Fruit fly (Drosophila melanogaster): ENCODE measurements around the gene CG31638.
A peak's percentile ranks its signal among the peaks of the same experiment; 100 is the strongest.

- no peak for TF ChIP-seq tj (GFP tag; optimal IDR thresholded peaks at IDR 0.05)
- no peak for TF ChIP-seq cnc (optimal IDR thresholded peaks at IDR 0.05)
- no peak for TF ChIP-seq CG5204 (GFP tag; optimal IDR thresholded peaks at IDR 0.05)
- TF ChIP-seq CG12768 (GFP tag; optimal IDR thresholded peaks at IDR 0.05), result no peak
- peak; percentile 64 for TF ChIP-seq bab1 (GFP tag; optimal IDR thresholded peaks at IDR 0.05)
Measured at dm6 chr2L:6467509-6467908, 23.4 kb upstream of the CG31638 start, which contains the start of gene HemK1.
